Worm (Caenorhabditis elegans): ENCODE measurements around the gene ins-21.

ins-21 gene

DNA sequence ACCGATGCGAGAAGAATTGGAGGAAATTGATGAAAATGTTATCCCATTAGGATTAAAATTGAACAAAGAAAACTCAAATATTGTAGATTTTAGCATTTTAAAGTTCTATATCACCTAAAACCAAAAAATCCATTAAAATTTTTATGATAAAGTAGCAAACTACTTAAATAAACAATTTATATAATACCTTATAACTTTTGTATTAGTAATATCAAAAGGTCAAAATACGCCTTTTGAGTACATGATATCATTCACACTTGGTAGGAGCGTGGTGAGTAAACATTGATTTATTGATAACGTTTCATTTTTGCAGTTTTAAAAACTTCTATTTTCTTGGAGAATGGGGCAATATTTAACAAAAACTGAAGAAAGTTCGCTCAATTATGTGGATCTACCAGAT is 22.5 kb upstream of the ins-21 start, which contains the start of gene C05B5.5:
Gene C05B5.5, plus strand, starts transcription at position 301 of the 400 bp plus-strand sequence.
- TF ChIP-seq eor-1 (tag; optimal IDR thresholded peaks at IDR 0.05): no peak
- TF ChIP-seq tbx-2 (tag; optimal IDR thresholded peaks at IDR 0.05): no peak
- no peak for TF ChIP-seq nhr-12 (tag; optimal IDR thresholded peaks at IDR 0.05)
- no peak for TF ChIP-seq nhr-28 (tag; optimal IDR thresholded peaks at IDR 0.05)
- TF ChIP-seq ztf-4 (tag; optimal IDR thresholded peaks at IDR 0.05): no peak
- no peak for TF ChIP-seq zag-1 (tag; optimal IDR thresholded peaks at IDR 0.05)
- no peak for TF ChIP-seq ztf-11 (tag; optimal IDR thresholded peaks at IDR 0.05)
- no peak for TF ChIP-seq mdl-1 (tag; optimal IDR thresholded peaks at IDR 0.05)
- no peak for TF ChIP-seq nhr-43 (tag; optimal IDR thresholded peaks at IDR 0.05; ENCODE audit: poor library complexity, severe bottlenecking)
- TF ChIP-seq skn-1 (tag; optimal IDR thresholded peaks at IDR 0.05): no peak
- TF ChIP-seq nhr-77 (tag; optimal IDR thresholded peaks at IDR 0.05): no peak
- TF ChIP-seq fkh-10 (GFP tag; optimal IDR thresholded peaks at IDR 0.05): no peak
- no peak for TF ChIP-seq mml-1 (tag; optimal IDR thresholded peaks at IDR 0.05)
- no peak for TF ChIP-seq elt-3 (tag; optimal IDR thresholded peaks at IDR 0.05)

DNA sequence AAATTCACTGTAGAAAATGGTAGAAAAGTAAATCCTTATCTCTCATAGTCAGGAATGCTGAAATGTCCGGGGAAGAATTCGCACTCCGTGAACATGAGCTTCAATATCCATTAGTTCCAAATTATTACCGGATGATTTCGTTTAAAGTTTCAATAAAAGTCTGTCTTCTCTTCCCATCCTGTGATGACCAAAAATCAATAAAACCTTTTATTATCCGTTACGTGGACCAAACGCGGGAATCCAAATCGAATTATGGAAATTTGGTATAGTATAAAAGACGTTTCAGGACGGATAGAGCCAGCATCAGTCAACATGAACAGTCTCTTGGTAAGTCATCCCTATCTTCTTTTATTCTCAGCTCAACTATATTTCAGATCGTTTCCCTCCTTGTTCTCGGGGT is 19.3 kb upstream of the ins-21 start, which contains the start of gene C05B5.11:
Gene C05B5.11, plus strand, starts transcription at position 301 of the 400 bp plus-strand sequence.
- TF ChIP-seq ceh-9 (tag; optimal IDR thresholded peaks at IDR 0.05) (no peak), nhr-12 (tag; optimal IDR thresholded peaks at IDR 0.05) (no peak), fos-1 (tag; optimal IDR thresholded peaks at IDR 0.05) (no peak), nhr-77 (tag; optimal IDR thresholded peaks at IDR 0.05) (no peak), eor-1 (tag; optimal IDR thresholded peaks at IDR 0.05) (no peak), egl-27 (tag; optimal IDR thresholded peaks at IDR 0.05) (no peak), elt-3 (tag; optimal IDR thresholded peaks at IDR 0.05) (no peak), tbx-2 (tag; optimal IDR thresholded peaks at IDR 0.05) (no peak), sea-2 (GFP tag; optimal IDR thresholded peaks at IDR 0.05) (no peak), lin-39 (tag; optimal IDR thresholded peaks at IDR 0.05) (no peak), ceh-82 (tag; optimal IDR thresholded peaks at IDR 0.05) (no peak), pha-4 (tag; optimal IDR thresholded peaks at IDR 0.05) (no peak), zag-1 (tag; optimal IDR thresholded peaks at IDR 0.05) (no peak)

DNA sequence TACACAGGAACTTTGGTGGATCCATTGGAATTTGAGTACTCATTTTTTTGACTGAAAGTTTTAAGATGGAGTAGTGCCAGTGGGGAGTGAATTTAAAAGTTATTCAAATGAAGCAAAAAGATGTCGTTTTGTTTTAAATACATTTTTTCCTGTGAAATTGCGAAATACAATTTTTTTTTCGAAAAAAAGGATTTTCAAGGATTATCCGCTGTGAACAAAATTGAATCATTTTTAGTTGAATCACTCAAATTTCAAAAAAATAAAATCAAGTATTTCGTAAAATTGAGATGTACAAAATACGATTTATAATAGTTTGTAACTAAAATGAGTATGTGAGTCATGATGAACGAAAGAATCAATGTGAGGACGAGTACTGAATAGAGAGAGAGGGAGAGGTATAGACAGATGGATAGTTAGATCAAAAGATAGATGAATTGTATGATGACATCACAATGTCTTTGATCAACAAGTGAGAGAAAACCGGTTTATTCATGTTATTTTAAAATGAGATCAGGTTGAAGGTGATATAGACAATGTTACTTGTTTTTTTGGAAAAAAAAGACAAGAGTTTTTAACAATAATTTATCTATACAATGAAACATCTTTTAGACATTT is 16.7 kb upstream of the ins-21 start, which contains the start of gene C05B5.8:
Gene C05B5.8, minus strand, starts transcription at position 51 of the 615 bp plus-strand sequence.
- TF ChIP-seq ceh-28 (tag; optimal IDR thresholded peaks at IDR 0.05) (peak; percentile 34), hmg-11 (tag; optimal IDR thresholded peaks at IDR 0.05) (no peak), ama-1 (optimal IDR thresholded peaks at IDR 0.05) (no peak), elt-1 (tag; optimal IDR thresholded peaks at IDR 0.05) (peak; percentile 83), nhr-25 (tag; optimal IDR thresholded peaks at IDR 0.05) (peak; percentile 91), skn-1 (tag; optimal IDR thresholded peaks at IDR 0.05) (no peak), daf-12 (tag; optimal IDR thresholded peaks at IDR 0.05) (no peak), nhr-28 (tag; optimal IDR thresholded peaks at IDR 0.05) (no peak), nhr-23 (tag; optimal IDR thresholded peaks at IDR 0.05) (peak; percentile 73), ztf-11 (tag; optimal IDR thresholded peaks at IDR 0.05) (no peak), pqm-1 (tag; optimal IDR thresholded peaks at IDR 0.05) (no peak)

DNA sequence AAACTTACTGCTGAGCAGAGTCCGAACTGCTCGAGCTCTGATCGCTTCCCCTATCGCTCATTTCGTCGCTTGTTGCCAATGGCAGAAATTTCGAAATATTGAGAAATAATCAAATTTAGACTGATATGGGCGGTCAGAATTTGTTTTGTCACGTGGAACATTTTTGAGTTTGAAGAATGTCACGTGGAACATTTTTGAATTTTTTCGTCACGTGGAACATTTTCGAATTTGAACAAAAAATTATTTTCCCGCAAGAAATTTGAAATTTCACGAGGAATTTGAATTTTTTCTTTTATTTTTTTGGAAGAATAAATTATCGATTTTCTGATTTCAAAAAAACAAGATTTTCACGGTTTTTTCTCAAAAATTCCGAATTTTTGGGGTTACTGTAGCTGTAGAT is 13.4 kb upstream of the ins-21 start, which contains the start of gene fbxa-155:
Gene fbxa-155, minus strand, starts transcription at position 101 of the 400 bp plus-strand sequence.
- TF ChIP-seq snpc-4 (tag; optimal IDR thresholded peaks at IDR 0.05) (no peak), pqm-1 (tag; optimal IDR thresholded peaks at IDR 0.05) (no peak), R02D3.7 (tag; optimal IDR thresholded peaks at IDR 0.05) (no peak), nhr-23 (tag; optimal IDR thresholded peaks at IDR 0.05) (no peak), elt-2 (tag; optimal IDR thresholded peaks at IDR 0.05) (no peak), nhr-76 (tag; optimal IDR thresholded peaks at IDR 0.05) (no peak), egl-5 (tag; optimal IDR thresholded peaks at IDR 0.05) (no peak), nhr-11 (tag; optimal IDR thresholded peaks at IDR 0.05) (no peak), fkh-2 (tag; optimal IDR thresholded peaks at IDR 0.05) (no peak), nhr-28 (tag; optimal IDR thresholded peaks at IDR 0.05) (no peak), nhr-237 (tag; optimal IDR thresholded peaks at IDR 0.05) (no peak), nfya-1 (tag; optimal IDR thresholded peaks at IDR 0.05; ENCODE audit: insufficient read depth) (no peak), ceh-28 (tag; optimal IDR thresholded peaks at IDR 0.05) (no peak), lsy-12 (tag; optimal IDR thresholded peaks at IDR 0.05) (no peak), lin-39 (tag; optimal IDR thresholded peaks at IDR 0.05) (no peak), unc-62 (GFP tag; optimal IDR thresholded peaks at IDR 0.05) (no peak), unc-39 (tag; optimal IDR thresholded peaks at IDR 0.05) (no peak)
